Fruit fly (Drosophila melanogaster) whole organism: Measurements from ENCODE around the gene Lsp1alpha.

Experiments
- CG8478 ChIP-seq: fragments of >200 bp; optimal IDR thresholded peaks from 2 replicates; lab custom pipeline; 2018; ENCODE audit warnings: inconsistent platforms
- Dll ChIP-seq: fragments of >200 bp; optimal IDR thresholded peaks from 2 replicates; lab custom pipeline; 2017
- EcR ChIP-seq, 2 experiments: fragments of >200 bp; optimal IDR thresholded peaks; 2 replicates each; lab custom pipeline; 2017; ENCODE audit warnings: missing biosample characterization in 2 of 2, missing genetic modification characterization in 2 of 2, missing genetic modification reagents in 2 of 2
- pan ChIP-seq: fragments of >200 bp; optimal IDR thresholded peaks from 2 replicates; lab custom pipeline; 2017
- psq ChIP-seq: fragments of >200 bp; optimal IDR thresholded peaks from 2 replicates; lab custom pipeline; 2017

DNA sequence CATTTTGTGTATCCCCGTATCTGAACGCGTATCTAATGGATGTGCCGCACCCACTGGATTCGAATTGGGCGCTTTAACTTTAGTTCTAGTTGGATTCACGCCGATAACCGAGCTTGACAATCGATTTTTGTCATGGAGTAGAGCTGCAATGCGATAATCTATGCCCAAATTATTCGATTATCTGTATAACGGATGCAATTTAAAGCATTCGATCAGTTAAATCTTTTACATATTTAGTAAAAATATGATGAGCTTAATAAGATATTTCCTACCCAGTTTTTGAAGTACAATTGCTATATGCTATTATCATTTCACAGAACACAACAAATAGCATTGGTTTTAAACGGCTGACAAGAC, 22.9 kb upstream of the Lsp1alpha start:
- no peak for TF ChIP-seq Dll (lab: Kevin White, UChicago)
- no peak for TF ChIP-seq psq (lab: Kevin White, UChicago)
- TF ChIP-seq CG8478 (lab: Kevin White, UChicago): no peak
- TF ChIP-seq EcR (GFP tag; optimal IDR thresholded peaks at IDR 0.05; lab: Kevin White, UChicago): no peak
- TF ChIP-seq pan: no peak
